Fruit fly (Drosophila melanogaster) whole organism, wandering third instar larva: ENCODE results near the gene hoe1.

Experiments
- CrebA ChIP-seq: fragments of 200-800 bp; sonication (Bioruptor generic); optimal IDR thresholded peaks from 2 replicates; lab custom pipeline; 2016; ENCODE audit warnings: missing biosample characterization, mild to moderate bottlenecking, missing genetic modification characterization, borderline replicate concordance
- Dfd ChIP-seq: fragments of >200 bp; optimal IDR thresholded peaks from 2 replicates; lab custom pipeline; 2017; ENCODE audit warnings: missing biosample characterization, missing genetic modification characterization
- GATAd ChIP-seq: sonication (Bioruptor generic); optimal IDR thresholded peaks from 2 replicates; lab custom pipeline; 2016; ENCODE audit warnings: missing biosample characterization, missing genetic modification characterization
- Sp1 ChIP-seq: fragments of 200-800 bp; sonication (Bioruptor generic); optimal IDR thresholded peaks from 3 replicates; lab custom pipeline; 2019; ENCODE audit warnings: missing biosample characterization, mild to moderate bottlenecking, missing genetic modification characterization, moderate library complexity
- dl ChIP-seq, 2 experiments: fragments of 175-275, 200-275 bp in 1 of 2; fragments of 200-275 bp in 1 of 2; sonication (Bioruptor generic); optimal IDR thresholded peaks; lab custom pipeline; 2018; ENCODE audit warnings: mild to moderate bottlenecking in 2 of 2, missing biosample characterization in 2 of 2, missing genetic modification characterization in 2 of 2, moderate library complexity in 2 of 2; ENCODE audit not compliant: partially characterized antibody in 2 of 2, insufficient read depth in 1 of 2
- foxo ChIP-seq, 2 experiments: fragments of 200-800 bp; sonication (Bioruptor generic); optimal IDR thresholded peaks; 2 replicates in 1 of 2; 3 replicates in 1 of 2; lab custom pipeline; 2016 to 2017; ENCODE audit warnings: missing biosample characterization in 2 of 2, missing genetic modification characterization in 2 of 2
- h ChIP-seq: fragments of 200-800 bp; sonication (Bioruptor generic); optimal IDR thresholded peaks from 3 replicates; lab custom pipeline; 2016; ENCODE audit warnings: missing biosample characterization, mild to moderate bottlenecking, missing genetic modification characterization
- pan ChIP-seq: fragments of >200 bp; optimal IDR thresholded peaks from 2 replicates; lab custom pipeline; 2017
- psq ChIP-seq: fragments of 200-800 bp; sonication (Bioruptor generic); optimal IDR thresholded peaks from 3 replicates; lab custom pipeline; 2017; ENCODE audit warnings: missing biosample characterization, mild to moderate bottlenecking, missing genetic modification characterization, moderate library complexity
- rgr ChIP-seq: fragments of 200-800 bp; sonication (Bioruptor generic); optimal IDR thresholded peaks from 3 replicates; lab custom pipeline; 2016; ENCODE audit warnings: missing biosample characterization, mild to moderate bottlenecking, missing genetic modification characterization
- usp ChIP-seq: fragments of >200 bp; optimal IDR thresholded peaks from 2 replicates; lab custom pipeline; 2017; ENCODE audit warnings: missing biosample characterization, missing genetic modification characterization

DNA sequence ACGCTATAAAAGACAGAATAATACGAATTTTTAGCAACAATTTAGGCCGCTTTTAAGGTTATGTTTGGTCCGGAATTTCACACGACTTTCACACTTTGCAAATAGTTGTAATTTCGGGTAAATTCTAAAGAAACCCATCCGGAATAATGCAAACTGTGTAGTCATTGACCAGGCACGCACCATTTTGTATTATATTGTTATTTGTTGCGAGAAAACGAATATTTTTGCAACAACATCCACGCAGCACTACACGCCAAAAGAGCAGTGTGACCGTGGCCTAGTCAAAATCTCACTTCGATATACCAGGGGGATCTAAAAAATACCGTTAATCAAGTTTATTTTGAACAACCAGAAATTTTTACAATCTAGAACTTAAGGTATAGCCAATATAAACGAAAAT is 35.3 kb upstream of the hoe1 start, which contains the start of gene eIF3i:
- TF ChIP-seq h (GFP tag; lab: Kevin White, UChicago) = no peak
- TF ChIP-seq CrebA (GFP tag; lab: Kevin White, UChicago) = no peak
- no peak for TF ChIP-seq pan
- TF ChIP-seq usp (GFP tag; lab: Kevin White, UChicago) = no peak
- no peak for TF ChIP-seq foxo (GFP tag; optimal IDR thresholded peaks at IDR 0.05; lab: Kevin White, UChicago)
- TF ChIP-seq psq (GFP tag; lab: Kevin White, UChicago) = no peak
- TF ChIP-seq Sp1 = no peak
- no peak for TF ChIP-seq dl (GFP tag; optimal IDR thresholded peaks at IDR 0.05; lab: Kevin White, UChicago; ENCODE audit: insufficient read depth in 1 of 2, partially characterized antibody in 2 of 2)
- no peak for TF ChIP-seq Dfd (GFP tag; lab: Kevin White, UChicago)
- no peak for TF ChIP-seq rgr (GFP tag; lab: Kevin White, UChicago)
- TF ChIP-seq GATAd (GFP tag; lab: Kevin White, UChicago) = no peak
